Worm (Caenorhabditis elegans) whole organism, L2 larva: ENCODE data around the gene C16C8.22.
A peak's percentile ranks its signal among the peaks of the same experiment; 100 is the strongest.
"Not testable (repeated sequence)": the region's sequence is repeated elsewhere in the genome, so short reads cannot be mapped to it uniquely, and the experiment has no call there.

Experiments
- C34F6.9 ChIP-seq: fragments of 150-350 bp; optimal IDR thresholded peaks from 2 replicates; lab custom pipeline; 2014; ENCODE audit warnings: missing biosample characterization, missing genetic modification characterization
- F13H6.1 ChIP-seq: sonication (generic microtip); optimal IDR thresholded peaks from 2 replicates; lab custom pipeline; 2016; ENCODE audit warnings: missing genetic modification characterization, missing compliant biosample characterization
- R02D3.7 ChIP-seq: fragments of 150-350 bp; optimal IDR thresholded peaks from 2 replicates; lab custom pipeline; 2014; ENCODE audit warnings: missing biosample characterization, missing genetic modification characterization
- Y55F3AM.14 ChIP-seq: fragments of 200-800 bp; sonication (Bioruptor generic); optimal IDR thresholded peaks from 2 replicates; lab custom pipeline; 2018; ENCODE audit warnings: mild to moderate bottlenecking, missing genetic modification characterization, missing compliant biosample characterization
- alr-1 ChIP-seq: fragments of 150-350 bp; optimal IDR thresholded peaks from 2 replicates; lab custom pipeline; 2014; ENCODE audit warnings: missing biosample characterization, missing genetic modification characterization
- ama-1 ChIP-seq: fragments of 150-350 bp; optimal IDR thresholded peaks from 2 replicates; lab custom pipeline; 2018; ENCODE audit warnings: inconsistent platforms
- blmp-1 ChIP-seq: sonication (generic microtip); optimal IDR thresholded peaks from 2 replicates; lab custom pipeline; 2017; ENCODE audit warnings: missing genetic modification characterization, mild to moderate bottlenecking, missing compliant biosample characterization, antibody characterized with exemption, moderate library complexity; ENCODE audit not compliant: insufficient read depth
- ceh-82 ChIP-seq: fragments of 150-350 bp; optimal IDR thresholded peaks from 2 replicates; lab custom pipeline; 2014; ENCODE audit warnings: missing biosample characterization, missing genetic modification characterization
- crh-2 ChIP-seq: sonication (generic microtip); optimal IDR thresholded peaks from 2 replicates; lab custom pipeline; 2017; ENCODE audit warnings: missing biosample characterization, missing genetic modification characterization
- dmd-4 ChIP-seq: sonication (generic microtip); optimal IDR thresholded peaks from 2 replicates; lab custom pipeline; 2017; ENCODE audit warnings: missing biosample characterization, missing genetic modification characterization
- fos-1 ChIP-seq: fragments of 150-350 bp; optimal IDR thresholded peaks from 2 replicates; lab custom pipeline; 2014; ENCODE audit warnings: missing biosample characterization, missing genetic modification characterization
- gmeb-1 ChIP-seq: fragments of 150-350 bp; optimal IDR thresholded peaks from 2 replicates; lab custom pipeline; 2014; ENCODE audit warnings: missing biosample characterization, missing genetic modification characterization
- lin-11 ChIP-seq: fragments of 150-350 bp; sonication (generic microtip); optimal IDR thresholded peaks from 2 replicates; lab custom pipeline; 2014; ENCODE audit warnings: missing biosample characterization, missing genetic modification characterization, inconsistent platforms, mixed read lengths
- lin-13 ChIP-seq: fragments of 150-350 bp; optimal IDR thresholded peaks from 2 replicates; lab custom pipeline; 2014; ENCODE audit warnings: missing biosample characterization, missing genetic modification reagents, missing genetic modification characterization
- lsy-2 ChIP-seq, 2 experiments: fragments of 150-350 bp in 1 of 2; sonication (generic microtip) in 1 of 2; optimal IDR thresholded peaks; 2 replicates each; lab custom pipeline; 2014 to 2017; ENCODE audit warnings: missing biosample characterization in 2 of 2, missing genetic modification characterization in 2 of 2
- mab-5 ChIP-seq: fragments of 150-350 bp; optimal IDR thresholded peaks from 2 replicates; lab custom pipeline; 2014; ENCODE audit warnings: missing biosample characterization, missing genetic modification characterization
- mdl-1 ChIP-seq, 2 experiments: fragments of 150-350 bp in 1 of 2; sonication (generic microtip) in 1 of 2; optimal IDR thresholded peaks; 2 replicates each; lab custom pipeline; 2017; ENCODE audit warnings: missing biosample characterization in 2 of 2, missing genetic modification characterization in 2 of 2
- nhr-12 ChIP-seq: fragments of 150-350 bp; optimal IDR thresholded peaks from 2 replicates; lab custom pipeline; 2014; ENCODE audit warnings: missing biosample characterization, missing genetic modification characterization
- nhr-129 ChIP-seq: fragments of 150-350 bp; optimal IDR thresholded peaks from 2 replicates; lab custom pipeline; 2014; ENCODE audit warnings: missing biosample characterization, missing genetic modification characterization
- nhr-23 ChIP-seq: fragments of 150-350 bp; optimal IDR thresholded peaks from 2 replicates; lab custom pipeline; 2014; ENCODE audit warnings: missing biosample characterization, missing genetic modification reagents, missing genetic modification characterization
- nhr-25 ChIP-seq: fragments of 150-350 bp; sonication (generic microtip); optimal IDR thresholded peaks from 3 replicates; lab custom pipeline; 2014; ENCODE audit warnings: missing biosample characterization, missing genetic modification characterization
- sem-4 ChIP-seq: fragments of 150-350 bp; optimal IDR thresholded peaks from 2 replicates; lab custom pipeline; 2014; ENCODE audit warnings: missing biosample characterization, missing genetic modification reagents, missing genetic modification characterization
- skn-1 ChIP-seq: sonication (generic microtip); optimal IDR thresholded peaks from 2 replicates; lab custom pipeline; 2017; ENCODE audit warnings: missing biosample characterization, missing genetic modification characterization
- sma-3 ChIP-seq: sonication (generic microtip); optimal IDR thresholded peaks from 2 replicates; lab custom pipeline; 2016; ENCODE audit warnings: missing genetic modification reagents, missing genetic modification characterization, missing compliant biosample characterization
- unc-39 ChIP-seq: fragments of 150-350 bp; optimal IDR thresholded peaks from 2 replicates; lab custom pipeline; 2014; ENCODE audit warnings: missing biosample characterization, missing genetic modification characterization
- unc-55 ChIP-seq: fragments of 150-350 bp; sonication (generic microtip); optimal IDR thresholded peaks from 3 replicates; lab custom pipeline; 2014; ENCODE audit warnings: missing biosample characterization, missing genetic modification reagents, missing genetic modification characterization
- zag-1 ChIP-seq: fragments of 150-350 bp; optimal IDR thresholded peaks from 2 replicates; lab custom pipeline; 2014; ENCODE audit warnings: missing biosample characterization, missing genetic modification characterization
- ztf-1 ChIP-seq: fragments of 200-800 bp; sonication (Bioruptor generic); conservative IDR thresholded peaks from 2 replicates; pipeline ENCODE4 v1.3.6; 2022; ENCODE audit warnings: missing genetic modification characterization, missing compliant biosample characterization
- ztf-11 ChIP-seq: sonication (generic microtip); optimal IDR thresholded peaks from 2 replicates; lab custom pipeline; 2017; ENCODE audit warnings: missing biosample characterization, missing genetic modification characterization
- ztf-4 ChIP-seq: fragments of 150-350 bp; optimal IDR thresholded peaks from 2 replicates; lab custom pipeline; 2014; ENCODE audit warnings: missing biosample characterization, missing genetic modification characterization

Gene C16C8.22

ce11 chrII:3443154-3443553 lies at the start of gene C16C8.22:
Gene C16C8.22 (minus strand): TSS chrII:3443254.
- TF ChIP-seq alr-1 (no peak), ama-1 (lab: Kevin White, UChicago) (no peak), blmp-1 (tag; lab: Kevin White, UChicago) (no peak), unc-39 (no peak), gmeb-1 (tag; lab: Kevin White, UChicago) (no peak), lsy-2 (tag; optimal IDR thresholded peaks at IDR 0.05; lab: Kevin White, UChicago) (no peak), mdl-1 (tag; optimal IDR thresholded peaks at IDR 0.05; lab: Kevin White, UChicago) (no peak), skn-1 (tag; lab: Kevin White, UChicago) (no peak), unc-55 (no peak), lin-11 (no peak), zag-1 (no peak), nhr-25 (tag; lab: Kevin White, UChicago) (no peak)

- not testable (repeated sequence) for TF ChIP-seq dmd-4 (tag; lab: Kevin White, UChicago); lin-13 (GFP tag; lab: Kevin White, UChicago); nhr-25 (tag; lab: Kevin White, UChicago)
These were observed 47.7 kb upstream of the C16C8.22 start, which contains the start of gene fbxb-112 for ce11 chrII:3490797-3491196. Gene fbxb-112 (plus strand): TSS chrII:3491097.

ce11 chrII:3482231-3482630 lies 39.2 kb upstream of the C16C8.22 start, which contains the start of gene smu-2:
Gene smu-2 (plus strand): TSS chrII:3482408.
- TF ChIP-seq C34F6.9 = peak; percentile 67
- TF ChIP-seq unc-55 = peak; percentile 79
- TF ChIP-seq mab-5 (tag; lab: Kevin White, UChicago) = peak; percentile 27
- TF ChIP-seq Y55F3AM.14 (GFP tag; lab: Kevin White, UChicago) = no peak
- peak in 1 of 2 experiments; percentile 37 for TF ChIP-seq lsy-2 (tag; optimal IDR thresholded peaks at IDR 0.05; lab: Kevin White, UChicago)
- peak; percentile 53 for TF ChIP-seq sma-3 (GFP tag; lab: Kevin White, UChicago)
- peak; percentile 41 for TF ChIP-seq F13H6.1 (tag; lab: Kevin White, UChicago)
- TF ChIP-seq lin-13 (GFP tag; lab: Kevin White, UChicago) = peak; percentile 74
- TF ChIP-seq sem-4 = no peak
- no peak for TF ChIP-seq mdl-1 (tag; optimal IDR thresholded peaks at IDR 0.05; lab: Kevin White, UChicago)

ce11 chrII:3481584-3481983 lies 38.5 kb upstream of the C16C8.22 start, which contains the start of gene Y49F6B.8:
Gene Y49F6B.8 (minus strand): TSS chrII:3481684.
- TF ChIP-seq ztf-4 (no peak), fos-1 (tag; lab: Kevin White, UChicago) (no peak), skn-1 (tag; lab: Kevin White, UChicago) (no peak), nhr-23 (tag; lab: Kevin White, UChicago) (no peak), unc-39 (no peak), nhr-129 (tag; lab: Kevin White, UChicago) (no peak)
- TF ChIP-seq, all 48 proteins: peak for 0

ce11 chrII:3477171-3477570 lies 34.1 kb upstream of the C16C8.22 start, which contains the start of gene fbxb-104:
Gene fbxb-104 (minus strand): TSS chrII:3477271.
- TF ChIP-seq ceh-82 (tag; lab: Kevin White, UChicago) = no peak
- TF ChIP-seq R02D3.7 (tag; lab: Kevin White, UChicago) = no peak
- TF ChIP-seq crh-2 (tag; lab: Kevin White, UChicago) = no peak
- no peak for TF ChIP-seq nhr-12 (tag; lab: Kevin White, UChicago)
- TF ChIP-seq lin-11 = no peak

ce11 chrII:3476536-3476935 lies 33.5 kb upstream of the C16C8.22 start:
- TF ChIP-seq lin-13 (GFP tag; lab: Kevin White, UChicago) (no peak), gmeb-1 (tag; lab: Kevin White, UChicago) (no peak), skn-1 (tag; lab: Kevin White, UChicago) (no peak), Y55F3AM.14 (GFP tag; lab: Kevin White, UChicago) (no peak), ztf-1 (no peak), nhr-12 (tag; lab: Kevin White, UChicago) (no peak), ztf-11 (tag; lab: Kevin White, UChicago) (no peak), mab-5 (tag; lab: Kevin White, UChicago) (no peak)
